Fruit fly (Drosophila melanogaster): ENCODE results near the gene Nubp1.

dm6 chr2L:16703008-16703510, 29.3 kb upstream of the Nubp1 start:
- TF ChIP-seq psq (optimal IDR thresholded peaks at IDR 0.05) (peak; percentile 46), ttk (optimal IDR thresholded peaks at IDR 0.05) (no peak), Myc (optimal IDR thresholded peaks at IDR 0.05) (no peak)
